Fruit fly (Drosophila melanogaster) whole organism, embryonic: ENCODE data around the gene slf.

Source experiments
- Blimp-1 ChIP-seq: fragments of 200-800 bp; sonication (Bioruptor generic); optimal IDR thresholded peaks from 3 replicates; lab custom pipeline; 2018; ENCODE audit warnings: missing biosample characterization, missing genetic modification characterization, mild to moderate bottlenecking, moderate library complexity, missing genetic modification reagents
- CG10209 ChIP-seq: fragments of 200-800 bp; sonication (Bioruptor generic); optimal IDR thresholded peaks from 3 replicates; lab custom pipeline; 2017; ENCODE audit warnings: missing biosample characterization, mild to moderate bottlenecking, missing genetic modification characterization, missing genetic modification reagents
- CG11456 ChIP-seq: fragments of 200-800 bp; sonication (Bioruptor generic); IDR thresholded peaks from 3 replicates; pipeline ENCODE4 v1.3.6; 2022; ENCODE audit warnings: missing biosample characterization, missing genetic modification characterization
- CG13287 ChIP-seq: fragments of 200-800 bp; sonication (Bioruptor generic); IDR thresholded peaks from 2 replicates; pipeline ENCODE4 v1.3.6; 2022; ENCODE audit warnings: missing biosample characterization, missing genetic modification characterization; ENCODE audit not compliant: partially characterized antibody
- CG13624 ChIP-seq: fragments of 200-800 bp; sonication (Bioruptor generic); optimal IDR thresholded peaks from 2 replicates; lab custom pipeline; 2016; ENCODE audit warnings: missing biosample characterization, missing genetic modification characterization
- CG13775 ChIP-seq: fragments of 200-800 bp; sonication (Bioruptor generic); optimal IDR thresholded peaks from 3 replicates; lab custom pipeline; 2017; ENCODE audit warnings: missing biosample characterization, mild to moderate bottlenecking, missing genetic modification characterization
- CG14710 ChIP-seq: fragments of 200-800 bp; sonication (Bioruptor generic); optimal IDR thresholded peaks from 3 replicates; lab custom pipeline; 2019; ENCODE audit warnings: missing biosample characterization, mild to moderate bottlenecking, missing genetic modification characterization, moderate library complexity
- CG15601 ChIP-seq: fragments of 200-800 bp; sonication (Bioruptor generic); optimal IDR thresholded peaks from 3 replicates; lab custom pipeline; 2019; ENCODE audit warnings: missing biosample characterization, mild to moderate bottlenecking, missing genetic modification characterization, moderate library complexity
- CG17829 ChIP-seq: fragments of 200-800 bp; optimal IDR thresholded peaks from 2 replicates; lab custom pipeline; 2019; ENCODE audit warnings: missing biosample characterization, mild to moderate bottlenecking, missing genetic modification characterization, moderate library complexity
- CG2120 ChIP-seq: fragments of 200-800 bp; sonication (Bioruptor generic); optimal IDR thresholded peaks from 3 replicates; lab custom pipeline; 2016; ENCODE audit warnings: missing biosample characterization, missing genetic modification characterization
- CG2875 ChIP-seq: fragments of 200-800 bp; sonication (Bioruptor generic); optimal IDR thresholded peaks from 2 replicates; lab custom pipeline; 2017; ENCODE audit warnings: missing biosample characterization, mild to moderate bottlenecking, missing genetic modification characterization, missing genetic modification reagents
- CG33557 ChIP-seq: fragments of 200-800 bp; sonication (Bioruptor generic); optimal IDR thresholded peaks from 2 replicates; lab custom pipeline; 2019; ENCODE audit warnings: missing biosample characterization, mild to moderate bottlenecking, missing genetic modification characterization, moderate library complexity
- CG3407 ChIP-seq: fragments of 200-800 bp; sonication (Bioruptor generic); optimal IDR thresholded peaks from 2 replicates; lab custom pipeline; 2018; ENCODE audit warnings: missing biosample characterization, mild to moderate bottlenecking, missing genetic modification characterization
- CG8388 ChIP-seq: fragments of 200-800 bp; sonication (Bioruptor generic); optimal IDR thresholded peaks from 2 replicates; lab custom pipeline; 2019; ENCODE audit warnings: missing biosample characterization, mild to moderate bottlenecking, missing genetic modification characterization, moderate library complexity
- CG8478 ChIP-seq: fragments of >200 bp; optimal IDR thresholded peaks from 2 replicates; lab custom pipeline; 2018
- CkIIα-i1 ChIP-seq: fragments of 200-800 bp; sonication (Bioruptor generic); IDR thresholded peaks from 2 replicates; pipeline ENCODE4 v1.3.6; 2022; ENCODE audit warnings: missing biosample characterization, missing genetic modification characterization
- Dip2 ChIP-seq: fragments of 200-800 bp; sonication (Bioruptor generic); IDR thresholded peaks from 2 replicates; pipeline ENCODE4 v1.3.6; 2022; ENCODE audit warnings: missing biosample characterization, missing genetic modification characterization
- Fer1 ChIP-seq: fragments of 200-800 bp; sonication (Bioruptor generic); optimal IDR thresholded peaks from 2 replicates; lab custom pipeline; 2017; ENCODE audit warnings: missing biosample characterization, mild to moderate bottlenecking, missing genetic modification characterization
- Mad ChIP-seq: fragments of 200-800 bp; sonication (Bioruptor generic); optimal IDR thresholded peaks from 2 replicates; lab custom pipeline; 2016; ENCODE audit warnings: missing biosample characterization, missing genetic modification characterization
- Meics ChIP-seq: fragments of 200-800 bp; sonication (Bioruptor generic); optimal IDR thresholded peaks from 2 replicates; lab custom pipeline; 2017; ENCODE audit warnings: missing biosample characterization, mild to moderate bottlenecking, missing genetic modification characterization
- Usf ChIP-seq: fragments of 200-800 bp; sonication (Bioruptor generic); optimal IDR thresholded peaks from 2 replicates; lab custom pipeline; 2017; ENCODE audit warnings: missing genotype, missing biosample characterization, missing genetic modification characterization
- bcd ChIP-seq: fragments of 200-800 bp; sonication (Bioruptor generic); optimal IDR thresholded peaks from 2 replicates; lab custom pipeline; 2017; ENCODE audit warnings: missing biosample characterization, mild to moderate bottlenecking, missing genetic modification characterization
- br ChIP-seq: fragments of >200 bp; optimal IDR thresholded peaks from 2 replicates; lab custom pipeline; 2017
- croc ChIP-seq: fragments of 200-800 bp; sonication (Bioruptor generic); conservative IDR thresholded peaks from 3 replicates; pipeline ENCODE4 v1.3.6; 2022; ENCODE audit warnings: missing biosample characterization, missing genetic modification characterization
- crp ChIP-seq, 2 experiments: fragments of 200-800 bp; sonication (Bioruptor generic); optimal IDR thresholded peaks; 2 replicates in 1 of 2; 3 replicates in 1 of 2; lab custom pipeline; 2017; ENCODE audit warnings: missing biosample characterization in 2 of 2, missing genetic modification characterization in 2 of 2, mild to moderate bottlenecking in 1 of 2, moderate library complexity in 1 of 2
- disco-r ChIP-seq: fragments of 200-800 bp; sonication (Bioruptor generic); optimal IDR thresholded peaks from 2 replicates; lab custom pipeline; 2016; ENCODE audit warnings: missing biosample characterization, missing genetic modification characterization
- fd3F ChIP-seq: fragments of 200-800 bp; sonication (Bioruptor generic); optimal IDR thresholded peaks from 2 replicates; lab custom pipeline; 2018; ENCODE audit warnings: missing biosample characterization, mild to moderate bottlenecking, missing genetic modification characterization, moderate library complexity
- fd64A ChIP-seq: fragments of 200-800 bp; sonication (Bioruptor generic); optimal IDR thresholded peaks from 3 replicates; lab custom pipeline; 2018; ENCODE audit warnings: missing biosample characterization, mild to moderate bottlenecking, missing genetic modification characterization
- fru ChIP-seq: fragments of >200 bp; optimal IDR thresholded peaks from 2 replicates; lab custom pipeline; 2017
- gcm2 ChIP-seq: fragments of 200-800 bp; sonication (Bioruptor generic); optimal IDR thresholded peaks from 2 replicates; lab custom pipeline; 2016; ENCODE audit warnings: missing biosample characterization, missing genetic modification characterization
- grau ChIP-seq: fragments of 200-800 bp; optimal IDR thresholded peaks from 3 replicates; lab custom pipeline; 2019; ENCODE audit warnings: missing biosample characterization, mild to moderate bottlenecking, missing genetic modification characterization, moderate library complexity
- grn ChIP-seq: fragments of 200-800 bp; sonication (Bioruptor generic); optimal IDR thresholded peaks from 3 replicates; lab custom pipeline; 2017; ENCODE audit warnings: missing biosample characterization, missing genetic modification characterization
- h ChIP-seq: fragments of >200 bp; optimal IDR thresholded peaks from 2 replicates; lab custom pipeline; 2017
- hb ChIP-seq: fragments of 200-800 bp; sonication (Bioruptor generic); IDR thresholded peaks from 3 replicates; pipeline ENCODE4 v1.3.6; 2022; ENCODE audit warnings: missing biosample characterization, missing genetic modification characterization; ENCODE audit not compliant: partially characterized antibody
- hkb ChIP-seq, 2 experiments: fragments of 200-800 bp in 1 of 2; fragments of >200 bp in 1 of 2; sonication (Bioruptor generic) in 1 of 2; IDR thresholded peaks in 1 of 2; optimal IDR thresholded peaks in 1 of 2; 2 replicates each; pipeline versions ENCODE4 v1.3.6 to Lab custom; 2017 to 2022; ENCODE audit warnings: missing biosample characterization in 1 of 2, missing genetic modification characterization in 1 of 2
- lbe ChIP-seq: fragments of 200-800 bp; sonication (Bioruptor generic); optimal IDR thresholded peaks from 2 replicates; lab custom pipeline; 2016; ENCODE audit warnings: missing biosample characterization, mild to moderate bottlenecking, missing genetic modification characterization
- lilli ChIP-seq: fragments of 200-800 bp; sonication (Bioruptor generic); optimal IDR thresholded peaks from 3 replicates; lab custom pipeline; 2016; ENCODE audit warnings: missing biosample characterization, missing genetic modification characterization
- lmd ChIP-seq: fragments of 200-800 bp; sonication (Bioruptor generic); IDR thresholded peaks from 2 replicates; pipeline ENCODE4 v1.3.6; 2022; ENCODE audit warnings: missing biosample characterization, missing genetic modification characterization
- nau ChIP-seq: fragments of 200-800 bp; sonication (Bioruptor generic); optimal IDR thresholded peaks from 3 replicates; lab custom pipeline; 2017; ENCODE audit warnings: missing biosample characterization, mild to moderate bottlenecking, missing genetic modification characterization, missing genetic modification reagents
- odd ChIP-seq: fragments of 200-800 bp; sonication (Bioruptor generic); optimal IDR thresholded peaks from 2 replicates; lab custom pipeline; 2017; ENCODE audit warnings: missing biosample characterization, mild to moderate bottlenecking, missing genetic modification characterization
- pb ChIP-seq: fragments of 200-800 bp; sonication (Bioruptor generic); optimal IDR thresholded peaks from 3 replicates; lab custom pipeline; 2016; ENCODE audit warnings: missing biosample characterization, missing genetic modification characterization
- prd ChIP-seq, 3 experiments: fragments of >200 bp in 2 of 3; fragments of 200-800 bp in 1 of 3; sonication (Bioruptor generic) in 1 of 3; optimal IDR thresholded peaks in 2 of 3; IDR thresholded peaks in 1 of 3; 2 replicates in 2 of 3; 3 replicates in 1 of 3; pipeline versions ENCODE4 v1.3.6 to Lab custom; 2017 to 2022; ENCODE audit warnings: missing biosample characterization in 1 of 3, missing genetic modification characterization in 1 of 3
- ro ChIP-seq: fragments of 200-800 bp; sonication (Bioruptor generic); IDR thresholded peaks from 2 replicates; pipeline ENCODE4 v1.3.6; 2022; ENCODE audit warnings: missing biosample characterization, missing genetic modification characterization
- scrt ChIP-seq: fragments of 200-800 bp; sonication (Bioruptor generic); optimal IDR thresholded peaks from 2 replicates; lab custom pipeline; 2018; ENCODE audit warnings: missing biosample characterization, mild to moderate bottlenecking, missing genetic modification characterization, moderate library complexity
- sens ChIP-seq: fragments of 200-800 bp; sonication (Bioruptor generic); peaks from one replicate; lab custom pipeline; 2016; ENCODE audit warnings: missing biosample characterization, missing genetic modification characterization
- toy ChIP-seq: fragments of 200-800 bp; sonication (Bioruptor generic); IDR thresholded peaks from 2 replicates; pipeline ENCODE4 v1.3.6; 2022; ENCODE audit warnings: missing biosample characterization, missing genetic modification characterization

slf gene

dm6 chr2L:4850356-4850755 lies 48.6 kb upstream of the slf start, which contains the start of the genes mRpS2 and Mon1 (continued):
- TF ChIP-seq CG33557 (GFP tag; lab: Kevin White, UChicago) (peak; percentile 81), CG11456 (peak; percentile 97), hkb (optimal IDR thresholded peaks at IDR 0.05; lab: Kevin White, UChicago) (no peak), hkb (GFP tag; IDR thresholded peaks at IDR 0.05; lab: Robert Waterston, UW) (peak; percentile 93), ro (peak; percentile 85), CG17829 (tag; lab: Kevin White, UChicago) (peak; percentile 97), Fer1 (GFP tag; lab: Kevin White, UChicago) (peak; percentile 96), sens (GFP tag; lab: Kevin White, UChicago) (peak; percentile 97), CG2875 (GFP tag; lab: Kevin White, UChicago) (peak; percentile 83), pb (GFP tag; lab: Kevin White, UChicago) (peak; percentile 54), CG8388 (GFP tag; lab: Kevin White, UChicago) (peak; percentile 92), nau (GFP tag; lab: Kevin White, UChicago) (no peak), croc (peak; percentile 83), CG15601 (tag; lab: Kevin White, UChicago) (peak; percentile 88), Dip2 (GFP tag; lab: Robert Waterston, UW) (peak; percentile 48; the same call in 1 of the 2 replicates), CG8478 (lab: Kevin White, UChicago) (no peak), CG14710 (tag; lab: Kevin White, UChicago) (peak; percentile 95), scrt (GFP tag; lab: Kevin White, UChicago) (peak; percentile 88), CG2120 (GFP tag; lab: Kevin White, UChicago) (peak; percentile 95), br (lab: Kevin White, UChicago) (no peak), CG13624 (GFP tag; lab: Kevin White, UChicago) (peak; percentile 80), CG10209 (GFP tag; lab: Kevin White, UChicago) (peak; percentile 94), fd64A (GFP tag; lab: Kevin White, UChicago) (peak; percentile 37), CkIIα-i1 (GFP tag; lab: Robert Waterston, UW) (peak; percentile 67; the same call in 1 of the 2 replicates), h (lab: Kevin White, UChicago) (no peak), disco-r (peak; percentile 11), grau (tag; lab: Kevin White, UChicago) (peak; percentile 93), Mad (GFP tag; lab: Kevin White, UChicago) (peak; percentile 84), CG13287 (GFP tag; lab: Robert Waterston, UW) (peak; percentile 50; the same call in 1 of the 2 replicates), gcm2 (GFP tag; lab: Kevin White, UChicago) (peak; percentile 58), fd3F (GFP tag; lab: Kevin White, UChicago) (peak; percentile 95), lilli (GFP tag; lab: Kevin White, UChicago) (peak; percentile 93), crp (GFP tag; optimal IDR thresholded peaks at IDR 0.05; lab: Kevin White, UChicago) (peak; percentile 64 to 91), lmd (GFP tag; lab: Robert Waterston, UW) (peak; percentile 94), prd (optimal IDR thresholded peaks at IDR 0.05; lab: Kevin White, UChicago) (no peak), prd (GFP tag; IDR thresholded peaks at IDR 0.05; lab: Robert Waterston, UW) (peak; percentile 97), bcd (peak; percentile 94), hb (GFP tag; lab: Robert Waterston, UW) (no peak), fru (lab: Kevin White, UChicago) (no peak), Blimp-1 (peak; percentile 95), Meics (GFP tag; lab: Kevin White, UChicago) (peak; percentile 96), grn (GFP tag; lab: Kevin White, UChicago) (peak; percentile 28), lbe (GFP tag; lab: Kevin White, UChicago) (peak; percentile 86), toy (GFP tag; lab: Robert Waterston, UW) (peak; percentile 94), CG3407 (GFP tag; lab: Kevin White, UChicago) (peak; percentile 89), odd (peak; percentile 79), Usf (GFP tag; lab: Kevin White, UChicago) (peak; percentile 75), CG13775 (peak; percentile 94)
